Fruit fly (Drosophila melanogaster): ENCODE measurements around the gene CG7600.

Gene CG7600

DNA sequence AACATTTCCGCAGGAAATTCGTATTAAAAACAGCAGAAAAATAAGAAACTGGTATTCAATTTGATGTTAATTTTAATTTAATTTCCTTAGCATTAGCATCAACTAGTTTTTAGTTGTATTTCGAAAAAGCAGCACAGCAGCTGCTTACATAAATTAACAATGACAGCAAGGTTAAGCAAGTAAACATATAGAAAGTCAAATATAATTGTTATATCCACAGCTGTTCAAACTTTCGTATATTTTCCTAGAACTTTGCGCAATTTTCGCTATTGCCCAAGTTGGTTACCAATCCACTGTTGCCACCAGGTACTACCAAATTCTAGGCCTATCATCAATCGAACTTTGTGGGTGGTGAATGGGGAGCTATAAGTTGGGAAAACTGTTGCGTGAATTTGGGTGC, 20.6 kb upstream of the CG7600 start (continued):
- TF ChIP-seq CG18262 (tag; optimal IDR thresholded peaks at IDR 0.05), result no peak
- TF ChIP-seq CG15269 (tag; optimal IDR thresholded peaks at IDR 0.05), result no peak
- TF ChIP-seq lmd (GFP tag; IDR thresholded peaks at IDR 0.05), result no peak
- TF ChIP-seq CG12155 (GFP tag; optimal IDR thresholded peaks at IDR 0.05), result no peak
- no peak for TF ChIP-seq CG17802 (tag; optimal IDR thresholded peaks at IDR 0.05)
- TF ChIP-seq MESR4 (GFP tag; optimal IDR thresholded peaks at IDR 0.05), result no peak
- no peak for TF ChIP-seq CG42726 (GFP tag; IDR thresholded peaks at IDR 0.05; ENCODE audit: partially characterized antibody)
- TF ChIP-seq CG1603 (tag; optimal IDR thresholded peaks at IDR 0.05), result no peak
- TF ChIP-seq CG10147 (GFP tag; optimal IDR thresholded peaks at IDR 0.05), result no peak
- TF ChIP-seq Bgb (GFP tag; IDR thresholded peaks at IDR 0.05; ENCODE audit: partially characterized antibody), result no peak
- TF ChIP-seq twi (tag; optimal IDR thresholded peaks at IDR 0.05), result no peak
- TF ChIP-seq CG31224 (GFP tag; IDR thresholded peaks at IDR 0.05), result no peak
- no peak for TF ChIP-seq CG16815 (GFP tag; optimal IDR thresholded peaks at IDR 0.05)
- TF ChIP-seq CG6654 (GFP tag; optimal IDR thresholded peaks at IDR 0.05), result no peak
- no peak for TF ChIP-seq vvl (GFP tag; IDR thresholded peaks at IDR 0.05)
- no peak for TF ChIP-seq usp (GFP tag; optimal IDR thresholded peaks at IDR 0.05)
- TF ChIP-seq NC2β (GFP tag; optimal IDR thresholded peaks at IDR 0.05), result no peak
- no peak for TF ChIP-seq mirr (GFP tag; optimal IDR thresholded peaks at IDR 0.05)
- no peak for TF ChIP-seq CG1602 (GFP tag; optimal IDR thresholded peaks at IDR 0.05)
- peak; percentile 31 for TF ChIP-seq Fer1 (GFP tag; optimal IDR thresholded peaks at IDR 0.05)
- TF ChIP-seq gsb (GFP tag; IDR thresholded peaks at IDR 0.05), result no peak
- TF ChIP-seq CG17359 (tag; optimal IDR thresholded peaks at IDR 0.05), result no peak
- TF ChIP-seq Ada2b (GFP tag; IDR thresholded peaks at IDR 0.05), result no peak
- TF ChIP-seq CG17385 (GFP tag; optimal IDR thresholded peaks at IDR 0.05), result no peak
- peak; percentile 29 for TF ChIP-seq CG3281 (GFP tag; optimal IDR thresholded peaks at IDR 0.05)
- no peak for TF ChIP-seq CG30020 (tag; optimal IDR thresholded peaks at IDR 0.05)
- no peak for TF ChIP-seq CG4404 (GFP tag; IDR thresholded peaks at IDR 0.05)
- TF ChIP-seq CG13123 (GFP tag; optimal IDR thresholded peaks at IDR 0.05), result no peak
- no peak for TF ChIP-seq Nf-YA (GFP tag; IDR thresholded peaks at IDR 0.05)
- no peak for TF ChIP-seq CG12104 (GFP tag; optimal IDR thresholded peaks at IDR 0.05)
- no peak for TF ChIP-seq crol (GFP tag; IDR thresholded peaks at IDR 0.05)
- no peak for TF ChIP-seq schlank (tag; optimal IDR thresholded peaks at IDR 0.05)
- TF ChIP-seq lab (GFP tag; optimal IDR thresholded peaks at IDR 0.05), result peak; percentile 56
- TF ChIP-seq B-H1 (GFP tag; IDR thresholded peaks at IDR 0.05), result no peak
- no peak for TF ChIP-seq corto (GFP tag; optimal IDR thresholded peaks at IDR 0.05)
- TF ChIP-seq grn (GFP tag; optimal IDR thresholded peaks at IDR 0.05), result no peak
- TF ChIP-seq slou (GFP tag; optimal IDR thresholded peaks at IDR 0.05), result no peak
- TF ChIP-seq wor (GFP tag; IDR thresholded peaks at IDR 0.05), result no peak
- TF ChIP-seq Meics (GFP tag; optimal IDR thresholded peaks at IDR 0.05), result peak; percentile 35
- TF ChIP-seq danr (GFP tag; IDR thresholded peaks at IDR 0.05), result no peak
- no peak for TF ChIP-seq CG2202 (tag; optimal IDR thresholded peaks at IDR 0.05)
- TF ChIP-seq nmo (GFP tag; optimal IDR thresholded peaks at IDR 0.05), result no peak
- no peak for TF ChIP-seq NK7.1 (GFP tag; optimal IDR thresholded peaks at IDR 0.05)
- no peak for TF ChIP-seq CG10462 (GFP tag; optimal IDR thresholded peaks at IDR 0.05)
- TF ChIP-seq CG18599 (GFP tag; optimal IDR thresholded peaks at IDR 0.05), result peak; percentile 12
- TF ChIP-seq fru (optimal IDR thresholded peaks at IDR 0.05), result no peak
- no peak for TF ChIP-seq ap (GFP tag; IDR thresholded peaks at IDR 0.05)
- TF ChIP-seq gt (GFP tag; IDR thresholded peaks at IDR 0.05), result no peak
- TF ChIP-seq CG12769 (tag; optimal IDR thresholded peaks at IDR 0.05), result peak; percentile 26
- TF ChIP-seq E2f1 (GFP tag; IDR thresholded peaks at IDR 0.05), result no peak
- no peak for TF ChIP-seq Trl (optimal IDR thresholded peaks at IDR 0.05)
- no peak for TF ChIP-seq Trl (GFP tag; optimal IDR thresholded peaks at IDR 0.05)
- TF ChIP-seq Mrtf (GFP tag; IDR thresholded peaks at IDR 0.05), result no peak
- no peak for TF ChIP-seq Tbp (GFP tag; optimal IDR thresholded peaks at IDR 0.05)
